Worm (Caenorhabditis elegans) whole organism, L2 larva: ENCODE data around the gene vha-14.

Source experiments
- ceh-16 ChIP-seq: fragments of 150-350 bp; optimal IDR thresholded peaks from 2 replicates; lab custom pipeline; 2014; ENCODE audit warnings: missing biosample characterization, missing genetic modification characterization
- fos-1 ChIP-seq: fragments of 150-350 bp; optimal IDR thresholded peaks from 2 replicates; lab custom pipeline; 2014; ENCODE audit warnings: missing biosample characterization, missing genetic modification characterization
- skn-1 ChIP-seq: sonication (generic microtip); optimal IDR thresholded peaks from 2 replicates; lab custom pipeline; 2017; ENCODE audit warnings: missing biosample characterization, missing genetic modification characterization
- unc-39 ChIP-seq: fragments of 150-350 bp; optimal IDR thresholded peaks from 2 replicates; lab custom pipeline; 2014; ENCODE audit warnings: missing biosample characterization, missing genetic modification characterization

DNA sequence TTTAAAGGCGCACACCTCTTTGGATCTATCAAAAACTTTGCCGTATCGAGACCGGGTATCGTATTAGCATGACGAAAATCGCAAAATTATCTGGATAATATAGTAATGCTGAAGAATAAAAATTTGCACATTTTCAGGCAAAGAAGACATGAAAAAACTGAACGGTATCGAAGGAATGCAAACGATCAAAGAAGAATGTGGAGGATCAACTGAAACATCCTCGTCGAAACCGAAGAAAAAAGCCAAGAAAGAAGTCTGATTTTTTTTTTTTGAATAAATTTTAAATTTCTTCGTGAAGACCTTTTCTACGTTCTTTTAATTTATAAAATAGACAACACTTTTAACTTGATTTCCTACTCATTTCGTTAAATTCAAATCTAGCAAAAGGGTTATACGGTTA is 36.9 kb downstream of the vha-14 start, which contains the start of gene ZK1098.12:
- TF ChIP-seq skn-1 (tag; lab: Kevin White, UChicago) (no peak), fos-1 (tag; lab: Kevin White, UChicago) (no peak), ceh-16 (tag; lab: Kevin White, UChicago) (no peak), unc-39 (tag; lab: Kevin White, UChicago) (no peak)
